In the genomic region with DNA sequence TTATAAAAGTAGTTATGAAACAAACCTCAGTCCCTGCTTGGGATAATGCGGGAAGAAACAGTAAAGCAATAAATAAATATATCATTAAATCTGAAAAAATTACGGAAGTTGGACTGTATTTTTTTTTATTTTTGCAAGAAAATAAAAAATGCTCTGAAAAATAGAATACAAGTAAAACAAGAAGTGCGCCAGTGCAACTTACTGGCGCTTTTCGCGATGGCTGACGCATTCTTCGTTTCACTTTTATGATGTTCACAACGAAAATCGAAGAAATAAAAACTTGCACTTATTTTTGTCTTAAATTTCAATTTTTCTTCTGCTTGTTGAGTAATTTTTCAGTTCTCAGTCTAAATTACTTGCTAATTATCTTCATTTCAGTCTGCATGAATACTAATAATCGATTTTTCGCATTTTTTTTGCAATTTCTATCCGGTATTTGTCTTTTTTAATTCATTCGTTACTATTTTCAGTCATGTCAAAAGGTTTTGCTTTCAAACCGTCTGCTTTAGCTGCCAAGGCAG, we compare ENCODE assay signal across 4 worm cellular contexts.
TF ChIP-seq lines count a peak whose summit lies in the region.

A gene (minus strand): TSS at position 229 of the 521 bp plus-strand sequence.
A gene (plus strand): TSS at position 471 of the 521 bp plus-strand sequence.

TF ChIP-seq in whole organism, L2 larva, 48 proteins besides CTCF, POLR2A, EP300 and RAD21 (continues in another document):
- TF ChIP-seq unc-39 (tag; optimal IDR thresholded peaks at IDR 0.05; lab: Kevin White, UChicago) (no peak), nhr-23 (tag; optimal IDR thresholded peaks at IDR 0.05; lab: Kevin White, UChicago) (no peak), mdl-1 (tag; optimal IDR thresholded peaks at IDR 0.05; lab: Kevin White, UChicago) (peak in 1 of 2 experiments; percentile 32), ZK546.5 (tag; optimal IDR thresholded peaks at IDR 0.05; lab: Kevin White, UChicago) (no peak), elt-3 (tag; optimal IDR thresholded peaks at IDR 0.05; lab: Kevin White, UChicago) (no peak), zag-1 (tag; optimal IDR thresholded peaks at IDR 0.05; lab: Kevin White, UChicago) (no peak), peb-1 (tag; optimal IDR thresholded peaks at IDR 0.05; lab: Kevin White, UChicago) (no peak), ztf-1 (GFP tag; conservative IDR thresholded peaks at IDR 0.05; lab: Robert Waterston, UW) (no peak), alr-1 (tag; optimal IDR thresholded peaks at IDR 0.05; lab: Kevin White, UChicago) (no peak), mab-5 (tag; optimal IDR thresholded peaks at IDR 0.05; lab: Kevin White, UChicago) (peak; percentile 83), nhr-77 (tag; optimal IDR thresholded peaks at IDR 0.05; lab: Kevin White, UChicago) (no peak), ztf-11 (tag; optimal IDR thresholded peaks at IDR 0.05; lab: Kevin White, UChicago) (no peak), nhr-12 (tag; optimal IDR thresholded peaks at IDR 0.05; lab: Kevin White, UChicago) (no peak), Y55F3AM.14 (GFP tag; optimal IDR thresholded peaks at IDR 0.05; lab: Kevin White, UChicago) (no peak), nhr-10 (tag; optimal IDR thresholded peaks at IDR 0.05; lab: Kevin White, UChicago) (peak; percentile 50), unc-62 (GFP tag; optimal IDR thresholded peaks at IDR 0.05; lab: Kevin White, UChicago) (peak; percentile 5), unc-55 (GFP tag; optimal IDR thresholded peaks at IDR 0.05; lab: Kevin White, UChicago) (peak; percentile 89), ztf-4 (tag; optimal IDR thresholded peaks at IDR 0.05; lab: Kevin White, UChicago) (peak; percentile 60), egl-27 (tag; optimal IDR thresholded peaks at IDR 0.05; lab: Kevin White, UChicago) (peak; percentile 71), C34F6.9 (tag; optimal IDR thresholded peaks at IDR 0.05; lab: Kevin White, UChicago) (peak; percentile 91), nhr-6 (tag; optimal IDR thresholded peaks at IDR 0.05; lab: Kevin White, UChicago) (peak; percentile 76), lin-11 (tag; optimal IDR thresholded peaks at IDR 0.05; lab: Kevin White, UChicago) (peak; percentile 22)

TF ChIP-seq in whole organism, L4 larva, 104 proteins besides CTCF, POLR2A, EP300 and RAD21 (continues in another document):
- no peak for TF ChIP-seq zag-1 (tag; optimal IDR thresholded peaks at IDR 0.05; lab: Kevin White, UChicago)
- no peak for TF ChIP-seq ceh-62 (tag; optimal IDR thresholded peaks at IDR 0.05; lab: Kevin White, UChicago)
- peak; percentile 75 for TF ChIP-seq ztf-7 (tag; optimal IDR thresholded peaks at IDR 0.05; lab: Kevin White, UChicago)
- no peak for TF ChIP-seq set-16 (GFP tag; IDR thresholded peaks at IDR 0.05; lab: Robert Waterston, UW)
- TF ChIP-seq vab-7 (GFP tag; IDR thresholded peaks at IDR 0.05; lab: Robert Waterston, UW): no peak
- peak; percentile 71; the same call in 1 of the 2 replicates for TF ChIP-seq nhr-42 (GFP tag; IDR thresholded peaks at IDR 0.05; lab: Robert Waterston, UW)
- TF ChIP-seq nhr-77 (tag; optimal IDR thresholded peaks at IDR 0.05; lab: Kevin White, UChicago): peak; percentile 32
- TF ChIP-seq nhr-41 (GFP tag; IDR thresholded peaks at IDR 0.05; lab: Robert Waterston, UW): no peak
- no peak for TF ChIP-seq ces-1 (GFP tag; optimal IDR thresholded peaks at IDR 0.05; lab: Kevin White, UChicago)
- no peak for TF ChIP-seq nhr-76 (tag; optimal IDR thresholded peaks at IDR 0.05; lab: Kevin White, UChicago)
- TF ChIP-seq nhr-237 (tag; optimal IDR thresholded peaks at IDR 0.05; lab: Kevin White, UChicago): no peak
- TF ChIP-seq unc-62 (GFP tag; optimal IDR thresholded peaks at IDR 0.05 in 1 of 2; lab: Kevin White, UChicago): peak in 1 of 2 experiments; percentile 42
- no peak for TF ChIP-seq unc-62 (tag; optimal IDR thresholded peaks at IDR 0.05; lab: Kevin White, UChicago)
- TF ChIP-seq lir-3 (tag; optimal IDR thresholded peaks at IDR 0.05; lab: Kevin White, UChicago): peak; percentile 27
- no peak for TF ChIP-seq aha-1 (tag; lab: Kevin White, UChicago)
- no peak for TF ChIP-seq Y75B8A.6 (GFP tag; IDR thresholded peaks at IDR 0.05; lab: Robert Waterston, UW)
- peak; percentile 87 for TF ChIP-seq mep-1 (tag; optimal IDR thresholded peaks at IDR 0.05; lab: Kevin White, UChicago)
- peak; percentile 74 for TF ChIP-seq spr-1 (tag; optimal IDR thresholded peaks at IDR 0.05; lab: Kevin White, UChicago)
- no peak for TF ChIP-seq ceh-82 (tag; optimal IDR thresholded peaks at IDR 0.05; lab: Kevin White, UChicago)
- TF ChIP-seq fkh-10 (GFP tag; optimal IDR thresholded peaks at IDR 0.05; lab: Kevin White, UChicago): no peak
- TF ChIP-seq hlh-30 (tag; optimal IDR thresholded peaks at IDR 0.05; lab: Kevin White, UChicago; ENCODE audit: insufficient read depth): peak; percentile 71
- TF ChIP-seq zip-11 (GFP tag; IDR thresholded peaks at IDR 0.05; lab: Robert Waterston, UW): no peak
- no peak for TF ChIP-seq mxl-2 (GFP tag; conservative IDR thresholded peaks at IDR 0.05; lab: Robert Waterston, UW)

TF ChIP-seq in whole organism, late embryonic, 69 proteins besides CTCF, POLR2A, EP300 and RAD21 (continues in another document):
- no peak for TF ChIP-seq ceh-9 (tag; optimal IDR thresholded peaks at IDR 0.05; lab: Kevin White, UChicago)
- peak; percentile 37 for TF ChIP-seq ceh-34 (tag; optimal IDR thresholded peaks at IDR 0.05; lab: Kevin White, UChicago)
- no peak for TF ChIP-seq zip-5 (tag; optimal IDR thresholded peaks at IDR 0.05; lab: Kevin White, UChicago)
- no peak for TF ChIP-seq ets-4 (tag; optimal IDR thresholded peaks at IDR 0.05; lab: Kevin White, UChicago)
- TF ChIP-seq mec-3 (tag; optimal IDR thresholded peaks at IDR 0.05; lab: Kevin White, UChicago; ENCODE audit: borderline replicate concordance): no peak
- peak; percentile 21 for TF ChIP-seq F13H6.1 (tag; optimal IDR thresholded peaks at IDR 0.05; lab: Kevin White, UChicago)
- no peak for TF ChIP-seq madf-2 (tag; optimal IDR thresholded peaks at IDR 0.05; lab: Kevin White, UChicago)
- TF ChIP-seq hlh-8 (tag; optimal IDR thresholded peaks at IDR 0.05; lab: Kevin White, UChicago): no peak
- TF ChIP-seq Y22D7AL.16 (tag; optimal IDR thresholded peaks at IDR 0.05; lab: Kevin White, UChicago): no peak
- TF ChIP-seq pha-4 (tag; optimal IDR thresholded peaks at IDR 0.05; lab: Kevin White, UChicago): no peak
- TF ChIP-seq lin-11 (tag; optimal IDR thresholded peaks at IDR 0.05; lab: Kevin White, UChicago): peak; percentile 35
- no peak for TF ChIP-seq ceh-22 (tag; optimal IDR thresholded peaks at IDR 0.05; lab: Kevin White, UChicago)
- TF ChIP-seq unc-3 (GFP tag; conservative IDR thresholded peaks at IDR 0.05; lab: Robert Waterston, UW): 0 out of 2 replicates have a peak, but pooled peaks have one; percentile 28
- no peak for TF ChIP-seq unc-3 (tag; optimal IDR thresholded peaks at IDR 0.05; lab: Kevin White, UChicago)
- no peak for TF ChIP-seq fkh-10 (GFP tag; optimal IDR thresholded peaks at IDR 0.05; lab: Kevin White, UChicago)
- peak; percentile 74 for TF ChIP-seq elt-2 (tag; optimal IDR thresholded peaks at IDR 0.05; lab: Kevin White, UChicago)
- TF ChIP-seq dve-1 (tag; optimal IDR thresholded peaks at IDR 0.05; lab: Kevin White, UChicago): peak; percentile 32
- no peak for TF ChIP-seq K09A11.1 (tag; optimal IDR thresholded peaks at IDR 0.05; lab: Kevin White, UChicago; ENCODE audit: insufficient read depth)
- no peak for TF ChIP-seq hlh-6 (tag; optimal IDR thresholded peaks at IDR 0.05; lab: Kevin White, UChicago)
- TF ChIP-seq sdc-2 (tag; optimal IDR thresholded peaks at IDR 0.05; lab: Kevin White, UChicago): peak; percentile 16
- TF ChIP-seq nfya-1 (tag; optimal IDR thresholded peaks at IDR 0.05; lab: Kevin White, UChicago): peak; percentile 52
- peak; percentile 44 for TF ChIP-seq ztf-16 (tag; optimal IDR thresholded peaks at IDR 0.05; lab: Kevin White, UChicago)
- no peak for TF ChIP-seq fax-1 (tag; optimal IDR thresholded peaks at IDR 0.05; lab: Kevin White, UChicago)
- TF ChIP-seq nhr-232 (tag; optimal IDR thresholded peaks at IDR 0.05; lab: Kevin White, UChicago): no peak

TF ChIP-seq in whole organism, mixed stage, embryonic, 35 proteins besides CTCF, POLR2A, EP300 and RAD21:
- TF ChIP-seq cnd-1 (tag; optimal IDR thresholded peaks at IDR 0.05; lab: Kevin White, UChicago) (peak; percentile 3), lsy-2 (tag; optimal IDR thresholded peaks at IDR 0.05; lab: Kevin White, UChicago) (peak; percentile 67), unc-39 (tag; optimal IDR thresholded peaks at IDR 0.05; lab: Kevin White, UChicago) (no peak), zip-8 (tag; optimal IDR thresholded peaks at IDR 0.05; lab: Kevin White, UChicago) (no peak), nhr-28 (tag; optimal IDR thresholded peaks at IDR 0.05; lab: Kevin White, UChicago) (no peak), ztf-11 (tag; optimal IDR thresholded peaks at IDR 0.05; lab: Kevin White, UChicago) (no peak), lin-13 (tag; optimal IDR thresholded peaks at IDR 0.05; lab: Kevin White, UChicago) (peak; percentile 78), mep-1 (tag; optimal IDR thresholded peaks at IDR 0.05; lab: Kevin White, UChicago) (peak; percentile 74), elt-3 (tag; optimal IDR thresholded peaks at IDR 0.05; lab: Kevin White, UChicago) (no peak), tbx-8 (GFP tag; optimal IDR thresholded peaks at IDR 0.05; lab: Kevin White, UChicago) (no peak), lin-32 (GFP tag; optimal IDR thresholded peaks at IDR 0.05; lab: Kevin White, UChicago) (no peak), drap-1 (GFP tag; optimal IDR thresholded peaks at IDR 0.05; lab: Kevin White, UChicago) (no peak), snpc-4 (tag; optimal IDR thresholded peaks at IDR 0.05; lab: Kevin White, UChicago) (no peak), nhr-237 (tag; optimal IDR thresholded peaks at IDR 0.05; lab: Kevin White, UChicago) (peak; percentile 46), blmp-1 (tag; optimal IDR thresholded peaks at IDR 0.05; lab: Kevin White, UChicago) (no peak), nhr-76 (tag; optimal IDR thresholded peaks at IDR 0.05; lab: Kevin White, UChicago) (no peak), nhr-2 (tag; optimal IDR thresholded peaks at IDR 0.05; lab: Kevin White, UChicago) (no peak), sptf-1 (tag; optimal IDR thresholded peaks at IDR 0.05; lab: Kevin White, UChicago) (peak; percentile 62), M03D4.4 (tag; optimal IDR thresholded peaks at IDR 0.05; lab: Kevin White, UChicago) (peak; percentile 67), ceh-43 (GFP tag; optimal IDR thresholded peaks at IDR 0.05; lab: Kevin White, UChicago) (peak; percentile 22), ceh-39 (tag; optimal IDR thresholded peaks at IDR 0.05; lab: Kevin White, UChicago) (no peak), mls-2 (tag; optimal IDR thresholded peaks at IDR 0.05; lab: Kevin White, UChicago) (peak; percentile 47), ces-1 (GFP tag; optimal IDR thresholded peaks at IDR 0.05; lab: Kevin White, UChicago) (peak; percentile 41), pha-4 (tag; optimal IDR thresholded peaks at IDR 0.05; lab: Kevin White, UChicago) (peak; percentile 38), unc-62 (GFP tag; optimal IDR thresholded peaks at IDR 0.05; lab: Kevin White, UChicago) (no peak), flh-1 (GFP tag; optimal IDR thresholded peaks at IDR 0.05; lab: Kevin White, UChicago) (no peak)
